Worm (Caenorhabditis elegans) whole organism, dauer: ENCODE data around the gene fbxa-53.
"Not testable (repeated sequence)": the region's sequence is repeated elsewhere in the genome, so short reads cannot be mapped to it uniquely, and the experiment has no call there.

ENCODE experiments used
- unc-62 ChIP-seq: sonication (generic microtip); optimal IDR thresholded peaks from 2 replicates; lab custom pipeline; 2017; ENCODE audit warnings: missing biosample characterization, missing genetic modification reagents, missing genetic modification characterization

fbxa-53 gene

ce11 chrX:1718479-1718878 lies at the start of gene fbxa-53:
Gene fbxa-53 (minus strand): TSS chrX:1718579.
- TF ChIP-seq unc-62 (GFP tag; lab: Kevin White, UChicago), result no peak

ce11 chrX:1748476-1748875 lies 30.1 kb upstream of the fbxa-53 start, which contains the start of gene Y75D11A.6:
Gene Y75D11A.6 (minus strand): TSS chrX:1748576.
- TF ChIP-seq unc-62 (GFP tag; lab: Kevin White, UChicago), result not testable (repeated sequence)

ce11 chrX:1746117-1746516 lies 27.7 kb upstream of the fbxa-53 start, which contains the start of gene Y75D11A.3:
Gene Y75D11A.3 (minus strand): TSS chrX:1746217.
- not testable (repeated sequence) for TF ChIP-seq unc-62 (GFP tag; lab: Kevin White, UChicago)

ce11 chrX:1742530-1742929 lies 24.2 kb upstream of the fbxa-53 start, which contains the start of gene Y75D11A.2:
Gene Y75D11A.2 (plus strand): TSS chrX:1742830.
- TF ChIP-seq unc-62 (GFP tag; lab: Kevin White, UChicago), result not testable (repeated sequence)

ce11 chrX:1737606-1738005 lies 19.2 kb upstream of the fbxa-53 start, which contains the start of gene F07G6.10:
Gene F07G6.10 (plus strand): TSS chrX:1737906.
- TF ChIP-seq unc-62 (GFP tag; lab: Kevin White, UChicago), result no peak

ce11 chrX:1735941-1736340 lies 17.6 kb upstream of the fbxa-53 start, which contains the start of gene F07G6.12:
Gene F07G6.12 (plus strand): TSS chrX:1736241.
- no peak for TF ChIP-seq unc-62 (GFP tag; lab: Kevin White, UChicago)

- no peak for TF ChIP-seq unc-62 (GFP tag; lab: Kevin White, UChicago)
Measured at ce11 chrX:1729558-1729957, 11.2 kb upstream of the fbxa-53 start, which contains the start of gene dgn-3. Gene dgn-3 (plus strand): TSS chrX:1729858.

- TF ChIP-seq unc-62 (GFP tag; lab: Kevin White, UChicago), result no peak
Measured at ce11 chrX:1727056-1727455, 8.7 kb upstream of the fbxa-53 start, which contains the start of gene F07G6.2. Gene F07G6.2 (plus strand): TSS chrX:1727356.

ce11 chrX:1720359-1720758 lies 2.0 kb upstream of the fbxa-53 start, which contains the start of gene F07G6.8:
Gene F07G6.8 (minus strand): TSS chrX:1720459.
- no peak for TF ChIP-seq unc-62 (GFP tag; lab: Kevin White, UChicago)

- TF ChIP-seq unc-62 (GFP tag; lab: Kevin White, UChicago), result no peak
Measured at ce11 chrX:1712538-1712937, 5.8 kb downstream of the fbxa-53 start, which contains the start of gene fbxa-52. Gene fbxa-52 (minus strand): TSS chrX:1712638.

- TF ChIP-seq unc-62 (GFP tag; lab: Kevin White, UChicago), result no peak
Measured at ce11 chrX:1706538-1706937, 11.8 kb downstream of the fbxa-53 start, which contains the start of gene F07G6.5. Gene F07G6.5 (minus strand): TSS chrX:1706638.

ce11 chrX:1703840-1704239 lies 14.5 kb downstream of the fbxa-53 start, which contains the start of gene C36C9.5:
Gene C36C9.5 (minus strand): TSS chrX:1703940.
- no peak for TF ChIP-seq unc-62 (GFP tag; lab: Kevin White, UChicago)

- TF ChIP-seq unc-62 (GFP tag; lab: Kevin White, UChicago), result no peak
Measured at ce11 chrX:1703049-1703448, 15.3 kb downstream of the fbxa-53 start.

- no peak for TF ChIP-seq unc-62 (GFP tag; lab: Kevin White, UChicago)
Measured at ce11 chrX:1698476-1698875, 19.9 kb downstream of the fbxa-53 start.

- TF ChIP-seq unc-62 (GFP tag; lab: Kevin White, UChicago), result not testable (repeated sequence)
Measured at ce11 chrX:1696879-1697278, 21.5 kb downstream of the fbxa-53 start, which contains the start of gene C36C9.4. Gene C36C9.4 (minus strand): TSS chrX:1696979.

- TF ChIP-seq unc-62 (GFP tag; lab: Kevin White, UChicago), result not testable (repeated sequence)
Measured at ce11 chrX:1690894-1691293, 27.5 kb downstream of the fbxa-53 start, which contains the start of gene C36C9.6. Gene C36C9.6 (minus strand): TSS chrX:1690994.

ce11 chrX:1689996-1690395 lies 28.4 kb downstream of the fbxa-53 start, which contains the start of gene C36C9.12:
Gene C36C9.12 (minus strand): TSS chrX:1690096.
- not testable (repeated sequence) for TF ChIP-seq unc-62 (GFP tag; lab: Kevin White, UChicago)
